Fruit fly (Drosophila melanogaster) S2 (cell line): ENCODE data around the gene RpL32.

ENCODE experiments used
- CG8478 ChIP-seq: fragments of >200 bp; optimal IDR thresholded peaks from 2 replicates; lab custom pipeline; 2018
- CTCF ChIP-seq, 2 experiments: fragments of >200 bp; optimal IDR thresholded peaks; 2 replicates each; lab custom pipeline; 2018

DNA sequence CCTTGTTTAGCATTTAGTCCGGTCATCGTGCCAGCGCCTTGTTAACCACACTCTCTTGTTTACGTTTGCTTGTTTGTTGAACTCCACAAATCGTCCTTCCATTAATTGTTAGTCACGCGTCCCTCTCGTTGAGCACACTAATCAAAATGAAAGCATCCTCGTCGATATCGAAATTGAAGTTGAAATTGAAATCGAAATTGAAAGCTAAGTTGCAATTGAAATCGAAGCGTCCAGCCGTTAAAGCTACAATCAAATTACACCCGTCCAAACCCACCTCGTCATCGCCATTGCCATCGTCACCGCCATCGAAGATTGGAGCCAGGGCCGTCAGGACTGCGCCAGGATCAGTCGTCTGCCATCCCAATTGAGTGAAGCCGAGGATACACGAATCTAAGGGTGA lies 22.5 kb downstream of the RpL32 start:
- TF ChIP-seq CTCF (optimal IDR thresholded peaks at IDR 0.05; lab: Kevin White, UChicago) (no peak), CG8478 (lab: Kevin White, UChicago) (no peak)
